Worm (Caenorhabditis elegans) whole organism, young adult: ENCODE measurements around the gene cdk-11.1.

ENCODE experiments used
- F23B12.7 ChIP-seq: sonication (generic microtip); optimal IDR thresholded peaks from 2 replicates; lab custom pipeline; 2017; ENCODE audit warnings: missing genetic modification characterization, mild to moderate bottlenecking, missing compliant biosample characterization, antibody characterized with exemption, moderate library complexity; ENCODE audit not compliant: insufficient read depth
- ama-1 ChIP-seq, 3 experiments: fragments of 150-350 bp in 1 of 3; sonication (generic microtip) in 2 of 3; optimal IDR thresholded peaks; 2 replicates each; lab custom pipeline; 2014 to 2018; ENCODE audit warnings: missing biosample characterization in 2 of 3, missing genetic modification characterization in 2 of 3, missing genetic modification reagents in 2 of 3
- attf-6 ChIP-seq: fragments of 200-800 bp; sonication (Bioruptor generic); IDR thresholded peaks from 2 replicates; pipeline ENCODE4 v1.3.6; 2022; ENCODE audit warnings: missing genetic modification reagents, missing genetic modification characterization, missing compliant biosample characterization
- cebp-2 ChIP-seq: fragments of 200-800 bp; sonication (Bioruptor generic); IDR thresholded peaks from 2 replicates; pipeline ENCODE4 v1.3.6; 2022; ENCODE audit warnings: missing genetic modification characterization, missing compliant biosample characterization
- gei-17 ChIP-seq: fragments of 200-800 bp; sonication (Bioruptor generic); optimal IDR thresholded peaks from 2 replicates; lab custom pipeline; 2018; ENCODE audit warnings: mild to moderate bottlenecking, missing genetic modification characterization, missing compliant biosample characterization
- him-1 ChIP-seq: sonication (generic microtip); optimal IDR thresholded peaks from 2 replicates; lab custom pipeline; 2016; ENCODE audit warnings: missing genotype, missing genetic modification reagents, missing genetic modification characterization, missing compliant biosample characterization
- lin-40 ChIP-seq: sonication (generic microtip); optimal IDR thresholded peaks from 2 replicates; lab custom pipeline; 2016; ENCODE audit warnings: missing genetic modification characterization, mild to moderate bottlenecking, missing compliant biosample characterization, missing genotype, missing genetic modification reagents
- nhr-120 ChIP-seq: fragments of 200-800 bp; sonication (Bioruptor generic); IDR thresholded peaks from 2 replicates; pipeline ENCODE4 v1.3.6; 2022; ENCODE audit warnings: missing genetic modification characterization, missing compliant biosample characterization
- unc-130 ChIP-seq: sonication (generic microtip); optimal IDR thresholded peaks from 2 replicates; lab custom pipeline; 2016; ENCODE audit warnings: missing genetic modification reagents, missing genetic modification characterization, missing compliant biosample characterization
- unc-62 ChIP-seq: fragments of 150-350 bp; optimal IDR thresholded peaks from 2 replicates; lab custom pipeline; 2014; ENCODE audit warnings: missing biosample characterization, missing genetic modification reagents, missing genetic modification characterization

ce11 chrII:7709301-7709754 is 10.3 kb downstream of the cdk-11.1 start, which contains the start of gene sre-1:
- no peak for TF ChIP-seq nhr-120 (GFP tag; lab: Robert Waterston, UW)
- TF ChIP-seq lin-40 (tag; lab: Kevin White, UChicago), result no peak
- no peak for TF ChIP-seq F23B12.7
- no peak for TF ChIP-seq ama-1 (optimal IDR thresholded peaks at IDR 0.05; lab: Kevin White, UChicago)
- TF ChIP-seq ama-1 (GFP tag; optimal IDR thresholded peaks at IDR 0.05; lab: Kevin White, UChicago), result no peak
- no peak for TF ChIP-seq him-1
- TF ChIP-seq unc-130 (GFP tag; lab: Kevin White, UChicago), result no peak
- no peak for TF ChIP-seq unc-62 (GFP tag; lab: Kevin White, UChicago)
- TF ChIP-seq cebp-2 (GFP tag; lab: Robert Waterston, UW), result no peak
- no peak for TF ChIP-seq gei-17 (GFP tag; lab: Kevin White, UChicago)
- no peak for TF ChIP-seq attf-6 (GFP tag; lab: Robert Waterston, UW)
